Fruit fly (Drosophila melanogaster) whole organism, pupa: Measurements from ENCODE around the gene SMC1.

Experiments
- CG12605 ChIP-seq: fragments of 200-800 bp; sonication (Bioruptor generic); IDR thresholded peaks from 2 replicates; pipeline ENCODE4 v1.3.6; 2022; ENCODE audit warnings: missing biosample characterization, missing genetic modification characterization
- CG8159 ChIP-seq: fragments of 200-800 bp; sonication (Bioruptor generic); optimal IDR thresholded peaks from 3 replicates; lab custom pipeline; 2018; ENCODE audit warnings: missing biosample characterization, mild to moderate bottlenecking, missing genetic modification characterization, moderate library complexity
- D1 ChIP-seq: fragments of 200-800 bp; sonication (Bioruptor generic); optimal IDR thresholded peaks from 2 replicates; lab custom pipeline; 2018; ENCODE audit warnings: missing biosample characterization, mild to moderate bottlenecking, missing genetic modification characterization, moderate library complexity
- EcR ChIP-seq: fragments of 200-800 bp; sonication (Bioruptor generic); optimal IDR thresholded peaks from 3 replicates; lab custom pipeline; 2019; ENCODE audit warnings: missing biosample characterization, missing genetic modification characterization, mild to moderate bottlenecking, moderate library complexity, missing genetic modification reagents
- Ets98B ChIP-seq: fragments of 200-800 bp; sonication (Bioruptor generic); IDR thresholded peaks from 2 replicates; pipeline ENCODE4 v1.3.6; 2022; ENCODE audit warnings: missing biosample characterization, missing genetic modification characterization
- Pif1A ChIP-seq: fragments of 200-800 bp; sonication (Bioruptor generic); optimal IDR thresholded peaks from 3 replicates; lab custom pipeline; 2016; ENCODE audit warnings: missing biosample characterization, missing genetic modification characterization
- rn ChIP-seq: fragments of 200-800 bp; sonication (Bioruptor generic); IDR thresholded peaks from 2 replicates; pipeline ENCODE4 v1.3.6; 2022; ENCODE audit warnings: missing biosample characterization, missing genetic modification characterization

- TF ChIP-seq EcR (GFP tag; lab: Kevin White, UChicago) (no peak), rn (GFP tag; lab: Robert Waterston, UW) (no peak), CG12605 (GFP tag; lab: Robert Waterston, UW) (no peak), CG8159 (tag; lab: Kevin White, UChicago) (no peak), Pif1A (no peak), Ets98B (GFP tag; lab: Robert Waterston, UW) (no peak), D1 (no peak)
Measured at dm6 chr3R:24091653-24092052, 33.6 kb downstream of the SMC1 start.
